Fruit fly (Drosophila melanogaster): ENCODE data around the gene CASK.

Gene CASK

DNA sequence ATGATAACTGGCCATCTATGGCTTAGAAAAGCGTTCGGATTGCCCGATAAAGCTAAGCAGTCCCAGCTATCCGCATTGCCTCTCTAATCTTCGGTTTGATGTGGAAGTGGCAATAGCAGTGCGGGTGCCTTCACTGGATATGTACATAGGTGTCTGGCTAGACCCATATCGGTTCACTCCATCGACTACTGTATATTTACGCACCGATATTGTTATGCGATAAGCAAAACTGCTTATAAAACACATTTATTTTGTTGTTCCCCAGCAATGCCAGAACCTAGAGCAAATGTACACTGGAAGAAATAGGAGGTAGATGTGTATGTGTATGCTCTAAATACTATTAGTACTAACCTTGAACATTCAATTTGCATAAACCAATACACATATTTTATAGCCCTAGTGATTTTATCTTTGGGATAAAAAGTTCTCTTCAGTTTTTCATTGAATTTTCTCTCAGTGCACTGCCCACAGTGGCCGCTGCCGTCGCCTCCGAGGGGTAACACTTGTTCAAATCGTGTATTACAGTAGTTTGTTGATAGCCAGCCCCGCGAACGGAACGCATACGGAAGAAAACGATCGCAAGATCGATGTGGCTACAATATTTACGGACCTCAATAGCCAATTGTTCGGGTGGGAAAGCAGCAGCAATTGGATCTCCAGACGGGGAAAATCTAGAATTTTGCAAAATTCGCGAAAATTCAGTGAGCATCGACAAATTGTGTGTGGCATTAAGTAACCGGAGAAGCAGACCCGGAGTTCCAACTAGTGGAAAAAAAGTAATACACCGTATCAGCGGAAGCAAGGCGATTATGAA lies 47.9 kb upstream of the CASK start, which contains the start of gene CG31431 (continued):
- TF ChIP-seq CG13287 (GFP tag; IDR thresholded peaks at IDR 0.05; ENCODE audit: partially characterized antibody) (no peak), Doc3 (GFP tag; IDR thresholded peaks at IDR 0.05; ENCODE audit: partially characterized antibody) (no peak), CG2129 (GFP tag; IDR thresholded peaks at IDR 0.05; ENCODE audit: partially characterized antibody) (no peak), CG6854 (GFP tag; optimal IDR thresholded peaks at IDR 0.05) (peak; percentile 96), CG9727 (GFP tag; optimal IDR thresholded peaks at IDR 0.05) (peak; percentile 97), CG5953 (GFP tag; IDR thresholded peaks at IDR 0.05) (peak; percentile 86), E2f1 (GFP tag; IDR thresholded peaks at IDR 0.05) (peak; percentile 97), CG1832 (GFP tag; optimal IDR thresholded peaks at IDR 0.05) (no peak), Eip74EF (GFP tag; optimal IDR thresholded peaks at IDR 0.05) (peak in 1 of 2 experiments; percentile 96), CG18262 (tag; optimal IDR thresholded peaks at IDR 0.05) (peak; percentile 96), her (GFP tag; optimal IDR thresholded peaks at IDR 0.05) (peak; percentile 96), CG6765 (GFP tag; optimal IDR thresholded peaks at IDR 0.05) (peak; percentile 92), Nf-YB (GFP tag; optimal IDR thresholded peaks at IDR 0.05) (peak; percentile 82), CG3065 (GFP tag; optimal IDR thresholded peaks at IDR 0.05) (peak; percentile 92), CG14667 (GFP tag; IDR thresholded peaks at IDR 0.05) (peak; percentile 96), lola (GFP tag; optimal IDR thresholded peaks at IDR 0.05) (peak in 1 of 3 experiments; percentile 91), MBD-R2 (GFP tag; IDR thresholded peaks at IDR 0.05) (peak; percentile 98), CG34224 (GFP tag; IDR thresholded peaks at IDR 0.05; ENCODE audit: partially characterized antibody) (no peak), CG18619 (GFP tag; optimal IDR thresholded peaks at IDR 0.05) (peak; percentile 95), CG14860 (GFP tag; IDR thresholded peaks at IDR 0.05; ENCODE audit: partially characterized antibody) (no peak), CG8478 (optimal IDR thresholded peaks at IDR 0.05) (no peak), sens-2 (GFP tag; IDR thresholded peaks at IDR 0.05) (peak; percentile 93), CG8765 (GFP tag; IDR thresholded peaks at IDR 0.05) (peak; percentile 94), CG30403 (GFP tag; optimal IDR thresholded peaks at IDR 0.05) (peak; percentile 97), gfzf (GFP tag; optimal IDR thresholded peaks at IDR 0.05) (peak; percentile 15), Max (GFP tag; optimal IDR thresholded peaks at IDR 0.05) (peak; percentile 94), CG10431 (GFP tag; optimal IDR thresholded peaks at IDR 0.05) (peak; percentile 69), Hr3 (GFP tag; optimal IDR thresholded peaks at IDR 0.05) (peak; percentile 94), Tbp (GFP tag; optimal IDR thresholded peaks at IDR 0.05) (no peak), pros (GFP tag; optimal IDR thresholded peaks at IDR 0.05) (peak; percentile 67), CG1602 (GFP tag; optimal IDR thresholded peaks at IDR 0.05) (peak; percentile 95), usp (GFP tag; optimal IDR thresholded peaks at IDR 0.05) (no peak), CG13424 (tag; optimal IDR thresholded peaks at IDR 0.05) (peak; percentile 97), CG16813 (GFP tag; IDR thresholded peaks at IDR 0.05; ENCODE audit: partially characterized antibody) (no peak), CoRest (tag; optimal IDR thresholded peaks at IDR 0.05) (peak; percentile 97), D19A (tag; optimal IDR thresholded peaks at IDR 0.05) (peak; percentile 94), peb (GFP tag; IDR thresholded peaks at IDR 0.05) (peak; percentile 90), Hand (GFP tag; optimal IDR thresholded peaks at IDR 0.05) (peak; percentile 96), lilli (GFP tag; optimal IDR thresholded peaks at IDR 0.05) (peak; percentile 98), CG8359 (GFP tag; optimal IDR thresholded peaks at IDR 0.05; ENCODE audit: borderline replicate concordance) (peak; percentile 90), chn (GFP tag; optimal IDR thresholded peaks at IDR 0.05) (peak; percentile 94), Dref (GFP tag; IDR thresholded peaks at IDR 0.05) (peak; percentile 43; the same call in 1 of the 2 replicates), CG12104 (GFP tag; optimal IDR thresholded peaks at IDR 0.05) (peak; percentile 95), Rx (GFP tag; IDR thresholded peaks at IDR 0.05) (peak; percentile 96), CG12744 (GFP tag; optimal IDR thresholded peaks at IDR 0.05) (peak; percentile 95), Nf-YC (tag; optimal IDR thresholded peaks at IDR 0.05) (peak; percentile 82), CG33557 (GFP tag; optimal IDR thresholded peaks at IDR 0.05) (peak; percentile 92)
